Fruit fly (Drosophila melanogaster) whole organism, prepupa: ENCODE results near the gene BNIP3.

Experiments used
- Blimp-1 ChIP-seq: fragments of 200-800 bp; sonication (Bioruptor generic); optimal IDR thresholded peaks from 3 replicates; lab custom pipeline; 2017; ENCODE audit warnings: missing biosample characterization, missing genetic modification characterization, mild to moderate bottlenecking, moderate library complexity, missing genetic modification reagents
- CG10631 ChIP-seq: fragments of 200-800 bp; sonication (Bioruptor generic); optimal IDR thresholded peaks from 2 replicates; lab custom pipeline; 2016; ENCODE audit warnings: missing biosample characterization, missing genetic modification characterization
- CG10669 ChIP-seq: fragments of 200-800 bp; sonication (Bioruptor generic); optimal IDR thresholded peaks from 3 replicates; lab custom pipeline; 2018; ENCODE audit warnings: missing biosample characterization, mild to moderate bottlenecking, missing genetic modification characterization, moderate library complexity
- CG11294 ChIP-seq: fragments of 200-800 bp; sonication (Bioruptor generic); IDR thresholded peaks from 2 replicates; pipeline ENCODE4 v1.3.6; 2022; ENCODE audit warnings: missing biosample characterization, missing genetic modification characterization
- CG11762 ChIP-seq: fragments of 200-800 bp; sonication (Bioruptor generic); optimal IDR thresholded peaks from 3 replicates; lab custom pipeline; 2016; ENCODE audit warnings: missing biosample characterization, missing genetic modification characterization; ENCODE audit not compliant: insufficient read depth
- CG15336 ChIP-seq: fragments of 200-800 bp; sonication (Bioruptor generic); IDR thresholded peaks from 2 replicates; pipeline ENCODE4 v1.3.6; 2022; ENCODE audit warnings: missing biosample characterization, missing genetic modification characterization
- CG1621 ChIP-seq: fragments of 200-800 bp; sonication (Bioruptor generic); optimal IDR thresholded peaks from 3 replicates; lab custom pipeline; 2018; ENCODE audit warnings: missing biosample characterization, mild to moderate bottlenecking, missing genetic modification characterization
- CG16779 ChIP-seq: fragments of 200-800 bp; sonication (Bioruptor generic); optimal IDR thresholded peaks from 3 replicates; lab custom pipeline; 2017; ENCODE audit warnings: missing biosample characterization, mild to moderate bottlenecking, missing genetic modification characterization
- CG31627 ChIP-seq: fragments of 200-800 bp; sonication (Bioruptor generic); optimal IDR thresholded peaks from 3 replicates; lab custom pipeline; 2016; ENCODE audit warnings: missing biosample characterization, missing genetic modification characterization
- CG32006 ChIP-seq: fragments of 200-800 bp; sonication (Bioruptor generic); optimal IDR thresholded peaks from 3 replicates; lab custom pipeline; 2017; ENCODE audit warnings: missing biosample characterization, mild to moderate bottlenecking, missing genetic modification characterization
- CG34406 ChIP-seq: fragments of 200-800 bp; sonication (Bioruptor generic); optimal IDR thresholded peaks from 3 replicates; lab custom pipeline; 2016; ENCODE audit warnings: missing biosample characterization, missing genetic modification characterization
- CG3919 ChIP-seq: fragments of 200-800 bp; sonication (Bioruptor generic); optimal IDR thresholded peaks from 3 replicates; lab custom pipeline; 2016; ENCODE audit warnings: missing biosample characterization, missing genetic modification characterization
- CG6792 ChIP-seq: fragments of 200-800 bp; sonication (Bioruptor generic); optimal IDR thresholded peaks from 3 replicates; lab custom pipeline; 2016; ENCODE audit warnings: missing biosample characterization, missing genetic modification characterization
- CG6808 ChIP-seq: fragments of 200-800 bp; sonication (Bioruptor generic); optimal IDR thresholded peaks from 3 replicates; lab custom pipeline; 2017; ENCODE audit warnings: missing biosample characterization, missing genetic modification characterization, mild to moderate bottlenecking, moderate library complexity, missing genetic modification reagents
- CG6854 ChIP-seq: fragments of 200-800 bp; sonication (Bioruptor generic); optimal IDR thresholded peaks from 2 replicates; lab custom pipeline; 2017; ENCODE audit warnings: missing biosample characterization, mild to moderate bottlenecking, missing genetic modification characterization
- CG7368 ChIP-seq: fragments of 200-800 bp; sonication (Bioruptor generic); optimal IDR thresholded peaks from 3 replicates; lab custom pipeline; 2016; ENCODE audit warnings: missing biosample characterization, missing genetic modification characterization
- CG8119 ChIP-seq: fragments of 200-800 bp; sonication (Bioruptor generic); IDR thresholded peaks from 3 replicates; pipeline ENCODE4 v1.3.6; 2022; ENCODE audit warnings: missing biosample characterization, missing genetic modification characterization
- CG9139 ChIP-seq: fragments of 200-800 bp; sonication (Bioruptor generic); optimal IDR thresholded peaks from 3 replicates; lab custom pipeline; 2017; ENCODE audit warnings: missing biosample characterization, mild to moderate bottlenecking, missing genetic modification characterization
- Eip75B ChIP-seq: fragments of 200-800 bp; sonication (Bioruptor generic); optimal IDR thresholded peaks from 3 replicates; lab custom pipeline; 2016; ENCODE audit warnings: missing biosample characterization, missing genetic modification characterization
- Eip93F ChIP-seq: fragments of 200-800 bp; sonication (Bioruptor generic); optimal IDR thresholded peaks from 2 replicates; lab custom pipeline; 2016; ENCODE audit warnings: missing biosample characterization, mild to moderate bottlenecking, missing genetic modification characterization
- Ets21C ChIP-seq: fragments of 200-800 bp; sonication (Bioruptor generic); optimal IDR thresholded peaks from 3 replicates; lab custom pipeline; 2016; ENCODE audit warnings: missing biosample characterization, missing genetic modification characterization
- Ets96B ChIP-seq: fragments of 200-800 bp; optimal IDR thresholded peaks from 2 replicates; lab custom pipeline; 2019; ENCODE audit warnings: missing biosample characterization, mild to moderate bottlenecking, missing genetic modification characterization, moderate library complexity
- Hr38 ChIP-seq: sonication (Bioruptor generic); optimal IDR thresholded peaks from 2 replicates; lab custom pipeline; 2016; ENCODE audit warnings: missing biosample characterization, missing genetic modification characterization
- Hr39 ChIP-seq: fragments of 200-800 bp; sonication (Bioruptor generic); optimal IDR thresholded peaks from 2 replicates; lab custom pipeline; 2016; ENCODE audit warnings: missing biosample characterization, missing genetic modification characterization
- Hr4 ChIP-seq: fragments of 200-800 bp; sonication (Bioruptor generic); optimal IDR thresholded peaks from 3 replicates; lab custom pipeline; 2016; ENCODE audit warnings: missing biosample characterization, missing genetic modification characterization
- Lpt ChIP-seq: fragments of 200-800 bp; sonication (Bioruptor generic); optimal IDR thresholded peaks from 3 replicates; lab custom pipeline; 2016; ENCODE audit warnings: missing biosample characterization, missing genetic modification characterization
- OdsH ChIP-seq: fragments of 200-800 bp; sonication (Bioruptor generic); optimal IDR thresholded peaks from 3 replicates; lab custom pipeline; 2016; ENCODE audit warnings: missing biosample characterization, missing genetic modification characterization
- Smox ChIP-seq: fragments of 200-800 bp; sonication (Bioruptor generic); optimal IDR thresholded peaks from 3 replicates; lab custom pipeline; 2016; ENCODE audit warnings: missing biosample characterization, missing genetic modification characterization
- Sox102F ChIP-seq: fragments of 200-800 bp; sonication (Bioruptor generic); optimal IDR thresholded peaks from 2 replicates; lab custom pipeline; 2016; ENCODE audit warnings: missing biosample characterization, mild to moderate bottlenecking, missing genetic modification characterization
- Sox14 ChIP-seq: fragments of 200-800 bp; sonication (Bioruptor generic); optimal IDR thresholded peaks from 3 replicates; lab custom pipeline; 2016; ENCODE audit warnings: missing biosample characterization, missing genetic modification characterization
- Sox15 ChIP-seq: fragments of 200-800 bp; sonication (Bioruptor generic); optimal IDR thresholded peaks from 3 replicates; lab custom pipeline; 2016; ENCODE audit warnings: missing biosample characterization, missing genetic modification characterization
- achi ChIP-seq: fragments of 200-800 bp; sonication (Bioruptor generic); optimal IDR thresholded peaks from 3 replicates; lab custom pipeline; 2016; ENCODE audit warnings: missing biosample characterization, missing genetic modification characterization
- acj6 ChIP-seq: fragments of 200-800 bp; sonication (Bioruptor generic); optimal IDR thresholded peaks from 3 replicates; lab custom pipeline; 2016; ENCODE audit warnings: missing biosample characterization, missing genetic modification characterization
- cyc ChIP-seq: fragments of 200-800 bp; sonication (Bioruptor generic); optimal IDR thresholded peaks from 3 replicates; lab custom pipeline; 2016; ENCODE audit warnings: missing biosample characterization, missing genetic modification characterization
- dsx ChIP-seq: fragments of 200-800 bp; optimal IDR thresholded peaks from 3 replicates; lab custom pipeline; 2019; ENCODE audit warnings: missing biosample characterization, mild to moderate bottlenecking, missing genetic modification characterization, moderate library complexity; ENCODE audit not compliant: poor library complexity, severe bottlenecking
- eg ChIP-seq: fragments of 200-800 bp; sonication (Bioruptor generic); IDR thresholded peaks from 3 replicates; pipeline ENCODE4 v1.3.6; 2022; ENCODE audit warnings: missing biosample characterization, missing genetic modification characterization
- fd59A ChIP-seq: fragments of 200-800 bp; sonication (Bioruptor generic); optimal IDR thresholded peaks from 2 replicates; lab custom pipeline; 2017; ENCODE audit warnings: missing biosample characterization, mild to moderate bottlenecking, missing genetic modification characterization, missing genetic modification reagents
- fkh ChIP-seq: fragments of 200-800 bp; sonication (Bioruptor generic); optimal IDR thresholded peaks from 3 replicates; lab custom pipeline; 2017; ENCODE audit warnings: missing biosample characterization, mild to moderate bottlenecking, missing genetic modification characterization, moderate library complexity
- lz ChIP-seq: fragments of 200-800 bp; sonication (Bioruptor generic); optimal IDR thresholded peaks from 3 replicates; lab custom pipeline; 2016; ENCODE audit warnings: missing biosample characterization, missing genetic modification characterization
- pdm3 ChIP-seq: fragments of 200-800 bp; sonication (Bioruptor generic); optimal IDR thresholded peaks from 3 replicates; lab custom pipeline; 2016; ENCODE audit warnings: missing biosample characterization, missing genetic modification characterization
- spab ChIP-seq: fragments of 200-800 bp; sonication (Bioruptor generic); optimal IDR thresholded peaks from 2 replicates; lab custom pipeline; 2017; ENCODE audit warnings: missing biosample characterization, mild to moderate bottlenecking, missing genetic modification characterization, missing genetic modification reagents
- svp ChIP-seq: fragments of 200-800 bp; sonication (Bioruptor generic); peaks from one replicate; lab custom pipeline; 2016; ENCODE audit warnings: missing biosample characterization, missing genetic modification characterization
- topi ChIP-seq: fragments of 200-800 bp; sonication (Bioruptor generic); optimal IDR thresholded peaks from 3 replicates; lab custom pipeline; 2016; ENCODE audit warnings: missing biosample characterization, missing genetic modification characterization
- vri ChIP-seq: fragments of 200-800 bp; sonication (Bioruptor generic); optimal IDR thresholded peaks from 3 replicates; lab custom pipeline; 2016; ENCODE audit warnings: missing biosample characterization, mild to moderate bottlenecking, missing genetic modification characterization

Gene BNIP3

DNA sequence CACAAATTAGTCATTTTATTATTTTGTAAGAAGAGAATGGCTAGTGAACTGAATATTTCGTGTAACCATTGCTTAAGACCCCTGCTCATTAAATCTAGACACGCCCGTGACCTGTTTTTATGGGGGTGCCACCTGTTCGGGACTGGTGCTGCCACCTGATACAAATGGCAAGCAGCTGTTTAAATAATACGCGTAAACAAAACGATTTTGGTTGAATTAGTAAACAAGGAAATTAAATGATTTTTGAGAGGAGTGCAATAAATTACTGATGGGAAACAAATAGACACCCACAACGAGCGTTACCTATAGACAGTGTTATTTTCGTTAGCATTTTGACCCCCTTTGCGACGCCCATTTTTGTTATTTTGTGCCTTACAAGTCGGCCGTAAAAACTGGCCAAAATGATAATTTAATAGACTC lies 44.4 kb downstream of the BNIP3 start (continued):
- TF ChIP-seq Hr39: peak; percentile 86
- peak; percentile 86 for TF ChIP-seq Lpt
- TF ChIP-seq Sox15 (GFP tag; lab: Kevin White, UChicago): peak; percentile 68
- TF ChIP-seq Sox102F (GFP tag; lab: Kevin White, UChicago): peak; percentile 87
- peak; percentile 81 for TF ChIP-seq Ets96B (tag; lab: Kevin White, UChicago)
- peak; percentile 93 for TF ChIP-seq CG3919 (GFP tag; lab: Kevin White, UChicago)
- peak; percentile 87 for TF ChIP-seq CG7368 (GFP tag; lab: Kevin White, UChicago)
- TF ChIP-seq fd59A (GFP tag; lab: Kevin White, UChicago): peak; percentile 56
- peak; percentile 28 for TF ChIP-seq CG9139 (GFP tag; lab: Kevin White, UChicago)
- peak; percentile 85 for TF ChIP-seq CG6792
- TF ChIP-seq Hr4: peak; percentile 89
- TF ChIP-seq fkh (GFP tag; lab: Kevin White, UChicago): peak; percentile 98
- peak; percentile 88 for TF ChIP-seq CG34406 (GFP tag; lab: Kevin White, UChicago)
- peak; percentile 77 for TF ChIP-seq dsx
- peak; percentile 67 for TF ChIP-seq CG6854 (GFP tag; lab: Kevin White, UChicago)
- peak; percentile 88 for TF ChIP-seq CG31627 (GFP tag; lab: Kevin White, UChicago)
- TF ChIP-seq CG15336 (GFP tag; lab: Robert Waterston, UW): no peak
- TF ChIP-seq CG16779: peak; percentile 74
- TF ChIP-seq cyc: peak; percentile 91
- peak; percentile 78 for TF ChIP-seq Ets21C (GFP tag; lab: Kevin White, UChicago)
- peak; percentile 88 for TF ChIP-seq pdm3 (GFP tag; lab: Kevin White, UChicago)
- TF ChIP-seq Hr38: peak; percentile 54
- TF ChIP-seq eg (GFP tag; lab: Robert Waterston, UW): no peak
- TF ChIP-seq, all 60 proteins: peak for 54

dm6 chr3L:20474197-20474788 lies 44.9 kb downstream of the BNIP3 start, which contains the start of gene isoQC:
Gene isoQC (plus strand): TSS chr3L:20474466.
- TF ChIP-seq OdsH (GFP tag; lab: Kevin White, UChicago) (no peak), vri (GFP tag; lab: Kevin White, UChicago) (peak; percentile 52), CG15336 (GFP tag; lab: Robert Waterston, UW) (no peak), Eip93F (no peak)
- TF ChIP-seq, all 60 proteins: peak for 1

dm6 chr3L:20473021-20473799 lies 46.0 kb downstream of the BNIP3 start, which contains the start of the genes CG32428 and CG5969:
Gene CG32428 (minus strand): TSS chr3L:20473723.
Gene CG5969 (plus strand): TSS chr3L:20473783.
- TF ChIP-seq CG6808 (GFP tag; lab: Kevin White, UChicago) (peak; percentile 48), CG31627 (GFP tag; lab: Kevin White, UChicago) (peak; percentile 47), OdsH (GFP tag; lab: Kevin White, UChicago) (peak; percentile 71), fkh (GFP tag; lab: Kevin White, UChicago) (peak; percentile 61), CG11294 (GFP tag; lab: Robert Waterston, UW) (peak; percentile 53), CG32006 (GFP tag; lab: Kevin White, UChicago) (peak; percentile 80), Sox102F (GFP tag; lab: Kevin White, UChicago) (peak; percentile 47), CG10631 (GFP tag; lab: Kevin White, UChicago) (peak; percentile 79), svp (peak; percentile 85), CG3919 (GFP tag; lab: Kevin White, UChicago) (peak; percentile 74), Sox14 (GFP tag; lab: Kevin White, UChicago) (peak; percentile 64), cyc (peak; percentile 53), Eip75B (peak; percentile 45), spab (GFP tag; lab: Kevin White, UChicago) (peak; percentile 28), Smox (peak; percentile 50), eg (GFP tag; lab: Robert Waterston, UW) (peak; percentile 90), CG9139 (GFP tag; lab: Kevin White, UChicago) (no peak), Lpt (no peak), CG16779 (peak; percentile 42), vri (GFP tag; lab: Kevin White, UChicago) (peak; percentile 65), CG10669 (GFP tag; lab: Kevin White, UChicago) (peak; percentile 71), lz (peak; percentile 45), acj6 (GFP tag; lab: Kevin White, UChicago) (peak; percentile 73), Hr38 (no peak), CG11762 (GFP tag; lab: Kevin White, UChicago) (peak; percentile 41), achi (peak; percentile 81), topi (GFP tag; lab: Kevin White, UChicago) (peak; percentile 16), CG1621 (tag; lab: Kevin White, UChicago) (peak; percentile 11), Blimp-1 (GFP tag; lab: Kevin White, UChicago) (peak; percentile 46), Sox15 (GFP tag; lab: Kevin White, UChicago) (peak; percentile 55), CG8119 (GFP tag; lab: Robert Waterston, UW) (no peak; the same call in 2 of the 3 replicates)
